Fruit fly (Drosophila melanogaster) Kc167 (cell line): ENCODE data around the gene Neb-cGP.

ENCODE experiments used
- h ChIP-seq: fragments of >200 bp; optimal IDR thresholded peaks from 3 replicates; lab custom pipeline; 2018; ENCODE audit warnings: missing external identifiers
- psq ChIP-seq: fragments of >200 bp; optimal IDR thresholded peaks from 2 replicates; lab custom pipeline; 2017; ENCODE audit warnings: missing external identifiers

- no peak for TF ChIP-seq psq (lab: Kevin White, UChicago)
- no peak for TF ChIP-seq h (lab: Kevin White, UChicago)
Observed at dm6 chrX:10417129-10417528, 43.4 kb upstream of the Neb-cGP start, which contains the start of gene RabX2.
